Fruit fly (Drosophila melanogaster) Kc167 (cell line): ENCODE results near the gene Ugt35E2.

Experiments
- Myc ChIP-seq: fragments of >200 bp; optimal IDR thresholded peaks from 2 replicates; lab custom pipeline; 2017; ENCODE audit warnings: missing external identifiers
- Sin3A ChIP-seq: fragments of >200 bp; optimal IDR thresholded peaks from 2 replicates; lab custom pipeline; 2018; ENCODE audit warnings: missing external identifiers
- h ChIP-seq: fragments of >200 bp; optimal IDR thresholded peaks from 3 replicates; lab custom pipeline; 2018; ENCODE audit warnings: missing external identifiers
- insv ChIP-seq: fragments of >200 bp; optimal IDR thresholded peaks from 3 replicates; lab custom pipeline; 2018; ENCODE audit warnings: missing external identifiers
- psq ChIP-seq: fragments of >200 bp; optimal IDR thresholded peaks from 2 replicates; lab custom pipeline; 2017; ENCODE audit warnings: missing external identifiers
- ttk ChIP-seq: sonication (Bioruptor generic); optimal IDR thresholded peaks from 2 replicates; lab custom pipeline; 2017; ENCODE audit warnings: missing external identifiers

Gene Ugt35E2

dm6 chr3R:11167931-11168465, at the start of gene Ugt35E2:
TSS of gene Ugt35E2 (minus strand) at chr3R:11167981.
- TF ChIP-seq insv (lab: Kevin White, UChicago) (no peak), ttk (lab: Kevin White, UChicago) (no peak), psq (no peak)

- no peak for TF ChIP-seq Sin3A (lab: Kevin White, UChicago)
- no peak for TF ChIP-seq psq
- no peak for TF ChIP-seq h (lab: Kevin White, UChicago)
- no peak for TF ChIP-seq insv (lab: Kevin White, UChicago)
- TF ChIP-seq Myc (lab: Kevin White, UChicago), result no peak
- no peak for TF ChIP-seq ttk (lab: Kevin White, UChicago)
Observed at dm6 chr3R:11216156-11216630, 48.4 kb upstream of the Ugt35E2 start, which contains the start of the genes RpS25 and CG4820. TSS of gene RpS25 (minus strand) at chr3R:11216287. TSS of gene CG4820 (plus strand) at chr3R:11216535.

dm6 chr3R:11214449-11214950, 46.7 kb upstream of the Ugt35E2 start, which contains the start of gene ZnT86D:
TSS of gene ZnT86D (minus strand) at chr3R:11214539.
- TF ChIP-seq ttk (lab: Kevin White, UChicago), result no peak
- no peak for TF ChIP-seq psq
- TF ChIP-seq insv (lab: Kevin White, UChicago), result no peak
- TF ChIP-seq Sin3A (lab: Kevin White, UChicago), result no peak
- no peak for TF ChIP-seq Myc (lab: Kevin White, UChicago)
- no peak for TF ChIP-seq h (lab: Kevin White, UChicago)

dm6 chr3R:11211291-11212061, 43.7 kb upstream of the Ugt35E2 start:
- TF ChIP-seq Sin3A (lab: Kevin White, UChicago) (no peak), Myc (lab: Kevin White, UChicago) (no peak), h (lab: Kevin White, UChicago) (no peak), psq (no peak), insv (lab: Kevin White, UChicago) (no peak), ttk (lab: Kevin White, UChicago) (no peak)

- TF ChIP-seq psq, result no peak
- no peak for TF ChIP-seq insv (lab: Kevin White, UChicago)
- TF ChIP-seq h (lab: Kevin White, UChicago), result no peak
- TF ChIP-seq ttk (lab: Kevin White, UChicago), result no peak
- no peak for TF ChIP-seq Myc (lab: Kevin White, UChicago)
Observed at dm6 chr3R:11209801-11210402, 42.1 kb upstream of the Ugt35E2 start, which contains the start of the genes SdhC and Tctp. TSS of gene SdhC (minus strand) at chr3R:11209849. TSS of gene Tctp (plus strand) at chr3R:11210247.

- TF ChIP-seq insv (lab: Kevin White, UChicago) (no peak), Sin3A (lab: Kevin White, UChicago) (no peak), psq (no peak), h (lab: Kevin White, UChicago) (no peak), Myc (lab: Kevin White, UChicago) (no peak), ttk (lab: Kevin White, UChicago) (no peak)
Observed at dm6 chr3R:11208766-11209331, 41.1 kb upstream of the Ugt35E2 start.

- TF ChIP-seq ttk (lab: Kevin White, UChicago) (no peak), psq (no peak), Myc (lab: Kevin White, UChicago) (no peak), h (lab: Kevin White, UChicago) (no peak), Sin3A (lab: Kevin White, UChicago) (no peak)
Observed at dm6 chr3R:11200885-11201421, 33.2 kb upstream of the Ugt35E2 start.

dm6 chr3R:11200042-11200884, 32.5 kb upstream of the Ugt35E2 start:
- TF ChIP-seq Myc (lab: Kevin White, UChicago), result no peak
- no peak for TF ChIP-seq Sin3A (lab: Kevin White, UChicago)
- TF ChIP-seq insv (lab: Kevin White, UChicago), result no peak
- no peak for TF ChIP-seq ttk (lab: Kevin White, UChicago)
- no peak for TF ChIP-seq psq
- TF ChIP-seq h (lab: Kevin White, UChicago), result no peak

dm6 chr3R:11199227-11199835, 31.6 kb upstream of the Ugt35E2 start:
- TF ChIP-seq Sin3A (lab: Kevin White, UChicago), result no peak

- TF ChIP-seq psq, result no peak
- TF ChIP-seq h (lab: Kevin White, UChicago), result no peak
- no peak for TF ChIP-seq Myc (lab: Kevin White, UChicago)
- TF ChIP-seq ttk (lab: Kevin White, UChicago), result no peak
- TF ChIP-seq Sin3A (lab: Kevin White, UChicago), result no peak
- no peak for TF ChIP-seq insv (lab: Kevin White, UChicago)
Observed at dm6 chr3R:11198062-11198472, 30.3 kb upstream of the Ugt35E2 start.
